Fruit fly (Drosophila melanogaster) whole organism: ENCODE data around the gene POLDIP2.

Experiments used
- CG8478 ChIP-seq: fragments of >200 bp; optimal IDR thresholded peaks from 2 replicates; lab custom pipeline; 2018; ENCODE audit warnings: inconsistent platforms
- Dll ChIP-seq: fragments of >200 bp; optimal IDR thresholded peaks from 2 replicates; lab custom pipeline; 2017
- EcR ChIP-seq, 2 experiments: fragments of >200 bp; optimal IDR thresholded peaks; 2 replicates each; lab custom pipeline; 2017; ENCODE audit warnings: missing biosample characterization in 2 of 2, missing genetic modification characterization in 2 of 2, missing genetic modification reagents in 2 of 2
- pan ChIP-seq: fragments of >200 bp; optimal IDR thresholded peaks from 2 replicates; lab custom pipeline; 2017
- psq ChIP-seq: fragments of >200 bp; optimal IDR thresholded peaks from 2 replicates; lab custom pipeline; 2017
- usp ChIP-seq: fragments of >200 bp; optimal IDR thresholded peaks from 2 replicates; lab custom pipeline; 2017; ENCODE audit warnings: missing biosample characterization, missing genetic modification characterization, mixed read lengths

POLDIP2 gene

dm6 chr3R:5474551-5474950, 7.0 kb downstream of the POLDIP2 start, which contains the start of the genes CG45100, HDAC3 and Hcs:
TSS of gene CG45100 (minus strand) at chr3R:5474600.
TSS of gene HDAC3 (minus strand) at chr3R:5474600.
TSS of gene Hcs (plus strand) at chr3R:5474899.
- TF ChIP-seq EcR (GFP tag; optimal IDR thresholded peaks at IDR 0.05; lab: Kevin White, UChicago) = no peak
- TF ChIP-seq Dll = no peak
- no peak for TF ChIP-seq usp (GFP tag; lab: Kevin White, UChicago)
- no peak for TF ChIP-seq pan (lab: Kevin White, UChicago)

- TF ChIP-seq EcR (GFP tag; optimal IDR thresholded peaks at IDR 0.05; lab: Kevin White, UChicago) = no peak
- TF ChIP-seq usp (GFP tag; lab: Kevin White, UChicago) = no peak
- TF ChIP-seq pan (lab: Kevin White, UChicago) = no peak
- TF ChIP-seq Dll = no peak
- TF ChIP-seq psq (lab: Kevin White, UChicago) = no peak
- no peak for TF ChIP-seq CG8478 (lab: Kevin White, UChicago)
Observed at dm6 chr3R:5482790-5483189, 15.2 kb downstream of the POLDIP2 start.

dm6 chr3R:5483488-5484109, 16.0 kb downstream of the POLDIP2 start, which contains the start of gene ksr:
TSS of gene ksr (minus strand) at chr3R:5483906.
- TF ChIP-seq Dll = no peak
- no peak for TF ChIP-seq usp (GFP tag; lab: Kevin White, UChicago)
- no peak for TF ChIP-seq EcR (GFP tag; optimal IDR thresholded peaks at IDR 0.05; lab: Kevin White, UChicago)
- no peak for TF ChIP-seq psq (lab: Kevin White, UChicago)
- no peak for TF ChIP-seq pan (lab: Kevin White, UChicago)
- no peak for TF ChIP-seq CG8478 (lab: Kevin White, UChicago)

dm6 chr3R:5485295-5485718, 17.7 kb downstream of the POLDIP2 start, which contains the start of gene CG31550:
TSS of gene CG31550 (plus strand) at chr3R:5485543.
- no peak for TF ChIP-seq Dll
- no peak for TF ChIP-seq psq (lab: Kevin White, UChicago)
- TF ChIP-seq usp (GFP tag; lab: Kevin White, UChicago) = no peak
- TF ChIP-seq EcR (GFP tag; optimal IDR thresholded peaks at IDR 0.05; lab: Kevin White, UChicago) = no peak
- no peak for TF ChIP-seq pan (lab: Kevin White, UChicago)
- no peak for TF ChIP-seq CG8478 (lab: Kevin White, UChicago)

- TF ChIP-seq EcR (GFP tag; optimal IDR thresholded peaks at IDR 0.05; lab: Kevin White, UChicago) (no peak), CG8478 (lab: Kevin White, UChicago) (no peak), psq (lab: Kevin White, UChicago) (no peak), usp (GFP tag; lab: Kevin White, UChicago) (no peak)
Observed at dm6 chr3R:5497600-5497999, 30.0 kb downstream of the POLDIP2 start.

- no peak for TF ChIP-seq usp (GFP tag; lab: Kevin White, UChicago)
Observed at dm6 chr3R:5502646-5503045, 35.1 kb downstream of the POLDIP2 start, which contains the start of gene NKCC. TSS of gene NKCC (minus strand) at chr3R:5502702.

dm6 chr3R:5503789-5504387, 36.3 kb downstream of the POLDIP2 start:
- no peak for TF ChIP-seq Dll
- no peak for TF ChIP-seq psq (lab: Kevin White, UChicago)
- no peak for TF ChIP-seq pan (lab: Kevin White, UChicago)
- TF ChIP-seq CG8478 (lab: Kevin White, UChicago) = no peak
- TF ChIP-seq EcR (GFP tag; optimal IDR thresholded peaks at IDR 0.05; lab: Kevin White, UChicago) = no peak
- TF ChIP-seq usp (GFP tag; lab: Kevin White, UChicago) = no peak

dm6 chr3R:5514759-5515158, 47.2 kb downstream of the POLDIP2 start:
- TF ChIP-seq EcR (GFP tag; optimal IDR thresholded peaks at IDR 0.05; lab: Kevin White, UChicago) (no peak), psq (lab: Kevin White, UChicago) (no peak), Dll (no peak), pan (lab: Kevin White, UChicago) (no peak), usp (GFP tag; lab: Kevin White, UChicago) (no peak), CG8478 (lab: Kevin White, UChicago) (no peak)

dm6 chr3R:5516582-5517001, 49.0 kb downstream of the POLDIP2 start:
- TF ChIP-seq psq (lab: Kevin White, UChicago) = no peak

- TF ChIP-seq CG8478 (lab: Kevin White, UChicago) = peak; percentile 14
- no peak for TF ChIP-seq EcR (GFP tag; optimal IDR thresholded peaks at IDR 0.05; lab: Kevin White, UChicago)
- peak; percentile 33 for TF ChIP-seq Dll
- no peak for TF ChIP-seq psq (lab: Kevin White, UChicago)
Observed at dm6 chr3R:5517002-5517875, 49.7 kb downstream of the POLDIP2 start, which contains the start of gene Itpr. TSS of gene Itpr (plus strand) at chr3R:5517117.

dm6 chr3R:5517876-5518211, 50.3 kb downstream of the POLDIP2 start:
- TF ChIP-seq usp (GFP tag; lab: Kevin White, UChicago) (no peak), EcR (GFP tag; optimal IDR thresholded peaks at IDR 0.05; lab: Kevin White, UChicago) (peak in 1 of 2 experiments; percentile 14)

- no peak for TF ChIP-seq Dll
- no peak for TF ChIP-seq pan (lab: Kevin White, UChicago)
- no peak for TF ChIP-seq usp (GFP tag; lab: Kevin White, UChicago)
- TF ChIP-seq EcR (GFP tag; optimal IDR thresholded peaks at IDR 0.05; lab: Kevin White, UChicago) = no peak
- TF ChIP-seq psq (lab: Kevin White, UChicago) = no peak
- no peak for TF ChIP-seq CG8478 (lab: Kevin White, UChicago)
Observed at dm6 chr3R:5518627-5519026, 51.0 kb downstream of the POLDIP2 start.
